Fruit fly (Drosophila melanogaster) whole organism: ENCODE data around the gene CG14573.
A peak's percentile ranks its signal among the peaks of the same experiment; 100 is the strongest.

Experiments
- CG8478 ChIP-seq: fragments of >200 bp; optimal IDR thresholded peaks from 2 replicates; lab custom pipeline; 2018; ENCODE audit warnings: inconsistent platforms
- Dll ChIP-seq: fragments of >200 bp; optimal IDR thresholded peaks from 2 replicates; lab custom pipeline; 2017
- EcR ChIP-seq, 2 experiments: fragments of >200 bp; optimal IDR thresholded peaks; 2 replicates each; lab custom pipeline; 2017; ENCODE audit warnings: missing biosample characterization in 2 of 2, missing genetic modification characterization in 2 of 2, missing genetic modification reagents in 2 of 2
- pan ChIP-seq: fragments of >200 bp; optimal IDR thresholded peaks from 2 replicates; lab custom pipeline; 2017
- psq ChIP-seq: fragments of >200 bp; optimal IDR thresholded peaks from 2 replicates; lab custom pipeline; 2017
- usp ChIP-seq: fragments of >200 bp; optimal IDR thresholded peaks from 2 replicates; lab custom pipeline; 2017; ENCODE audit warnings: missing biosample characterization, missing genetic modification characterization, mixed read lengths

CG14573 gene

DNA sequence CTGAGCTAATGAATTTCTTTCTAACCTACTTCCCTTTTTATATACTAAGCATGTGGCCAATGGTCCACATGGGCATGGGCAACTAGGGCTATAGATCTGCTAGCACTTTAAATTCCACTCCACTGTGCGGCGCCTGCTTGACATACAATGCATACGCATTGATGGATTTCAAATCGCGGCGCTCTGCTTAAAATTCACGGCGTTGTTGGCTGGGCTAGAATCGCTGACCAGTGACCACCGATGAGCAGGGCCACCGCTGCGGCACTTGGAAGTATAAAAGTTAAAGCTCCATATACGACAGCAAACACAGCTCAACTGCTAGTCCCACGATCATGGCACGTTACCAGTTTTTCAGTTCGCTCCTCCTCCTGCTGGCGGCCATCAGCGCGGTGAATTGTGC is at the start of gene CG14573:
CG14573 (plus strand) TSS at position 301 of the 400 bp plus-strand sequence.
- TF ChIP-seq usp (GFP tag; lab: Kevin White, UChicago) = no peak
- no peak for TF ChIP-seq EcR (GFP tag; optimal IDR thresholded peaks at IDR 0.05; lab: Kevin White, UChicago)
- TF ChIP-seq CG8478 (lab: Kevin White, UChicago) = no peak
- no peak for TF ChIP-seq Dll (lab: Kevin White, UChicago)
- no peak for TF ChIP-seq psq
- TF ChIP-seq pan (lab: Kevin White, UChicago) = no peak

DNA sequence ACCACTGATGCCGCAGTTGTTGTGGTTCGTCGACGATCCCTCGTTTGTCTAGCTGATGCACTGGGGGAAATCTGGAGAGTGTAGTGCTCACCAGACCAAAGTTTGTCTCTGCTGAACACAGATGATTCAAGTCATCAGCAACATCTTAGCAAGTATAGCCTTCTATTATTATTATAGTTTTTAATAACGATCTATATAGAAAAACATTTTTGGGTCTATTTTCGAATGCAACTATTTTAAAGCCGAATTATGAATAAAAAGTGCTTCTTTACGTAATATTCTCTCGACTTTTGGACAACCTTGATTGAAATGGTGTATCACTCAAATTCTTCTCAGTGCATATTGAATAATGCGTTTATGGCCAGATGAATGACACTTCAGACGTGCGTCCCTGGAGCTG is 48.1 kb upstream of the CG14573 start:
- TF ChIP-seq Dll (lab: Kevin White, UChicago) (no peak), pan (lab: Kevin White, UChicago) (no peak)

DNA sequence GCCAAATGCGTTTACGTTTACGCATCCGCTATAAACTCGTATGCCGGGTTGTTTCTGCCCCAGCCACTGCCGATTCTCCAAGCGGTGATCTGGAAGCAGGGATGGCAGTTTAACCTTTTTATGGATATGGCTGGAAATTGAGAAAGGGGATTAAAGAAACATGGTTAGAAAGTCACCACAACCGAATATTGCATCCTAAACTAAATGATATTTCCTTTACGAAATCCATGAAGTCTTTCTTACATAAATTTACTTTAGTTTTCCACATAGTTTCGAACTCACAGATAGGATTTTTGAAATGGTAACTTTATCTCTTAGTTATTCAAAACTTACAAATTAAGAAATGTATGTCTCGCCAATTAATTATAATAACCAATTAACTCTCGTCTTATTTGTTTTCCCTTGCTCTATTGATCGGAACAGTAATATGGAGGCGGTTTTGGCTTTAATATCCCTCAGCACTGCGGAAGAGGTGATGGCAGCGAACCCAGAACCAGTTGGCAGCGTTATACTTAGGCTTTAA is 45.2 kb upstream of the CG14573 start:
- no peak for TF ChIP-seq pan (lab: Kevin White, UChicago)
- TF ChIP-seq Dll (lab: Kevin White, UChicago) = no peak
- no peak for TF ChIP-seq EcR (GFP tag; optimal IDR thresholded peaks at IDR 0.05; lab: Kevin White, UChicago)
- no peak for TF ChIP-seq psq
- TF ChIP-seq CG8478 (lab: Kevin White, UChicago) = no peak
- TF ChIP-seq usp (GFP tag; lab: Kevin White, UChicago) = no peak

DNA sequence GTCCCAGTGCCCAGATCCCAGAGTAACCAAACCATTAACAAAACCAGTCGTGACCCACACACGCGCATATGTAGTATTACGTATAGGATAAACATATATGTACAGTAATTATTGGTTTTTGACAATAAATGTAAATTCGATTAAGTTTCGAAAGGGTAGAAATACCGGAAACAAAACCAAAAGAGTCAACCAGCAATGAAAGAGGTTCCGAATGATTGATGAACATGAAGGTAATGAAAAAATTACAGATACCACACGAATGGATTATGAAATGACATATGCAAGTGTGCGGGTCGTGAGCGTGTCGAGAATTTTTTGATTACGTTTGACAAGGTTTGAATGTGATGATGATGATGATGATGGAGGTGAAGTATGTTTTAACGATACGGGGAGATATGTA is 39.3 kb upstream of the CG14573 start:
- TF ChIP-seq Dll (lab: Kevin White, UChicago) = no peak
- no peak for TF ChIP-seq usp (GFP tag; lab: Kevin White, UChicago)
- TF ChIP-seq CG8478 (lab: Kevin White, UChicago) = no peak
- TF ChIP-seq psq = no peak
- no peak for TF ChIP-seq EcR (GFP tag; optimal IDR thresholded peaks at IDR 0.05; lab: Kevin White, UChicago)
- no peak for TF ChIP-seq pan (lab: Kevin White, UChicago)

DNA sequence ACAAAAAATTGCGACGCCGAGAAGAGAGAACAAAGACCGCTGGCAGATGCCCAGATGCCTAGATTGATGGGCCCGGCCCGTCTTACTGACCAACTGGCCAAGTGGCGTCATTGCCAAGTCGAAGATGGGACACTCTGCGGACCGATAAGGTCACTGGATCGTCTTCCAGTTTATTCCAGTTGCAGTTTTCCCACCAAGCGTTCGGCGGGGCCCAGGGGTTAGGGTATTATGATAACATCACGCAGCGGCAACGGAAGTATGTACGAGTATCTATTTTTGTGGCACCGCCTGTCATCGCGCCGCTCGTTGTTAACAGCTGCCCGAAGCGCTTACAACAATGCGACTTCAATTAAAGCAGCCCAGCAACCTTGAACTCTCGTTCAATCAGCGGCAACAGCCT is 33.8 kb upstream of the CG14573 start:
- TF ChIP-seq EcR (GFP tag; optimal IDR thresholded peaks at IDR 0.05; lab: Kevin White, UChicago) (no peak), pan (lab: Kevin White, UChicago) (no peak)

DNA sequence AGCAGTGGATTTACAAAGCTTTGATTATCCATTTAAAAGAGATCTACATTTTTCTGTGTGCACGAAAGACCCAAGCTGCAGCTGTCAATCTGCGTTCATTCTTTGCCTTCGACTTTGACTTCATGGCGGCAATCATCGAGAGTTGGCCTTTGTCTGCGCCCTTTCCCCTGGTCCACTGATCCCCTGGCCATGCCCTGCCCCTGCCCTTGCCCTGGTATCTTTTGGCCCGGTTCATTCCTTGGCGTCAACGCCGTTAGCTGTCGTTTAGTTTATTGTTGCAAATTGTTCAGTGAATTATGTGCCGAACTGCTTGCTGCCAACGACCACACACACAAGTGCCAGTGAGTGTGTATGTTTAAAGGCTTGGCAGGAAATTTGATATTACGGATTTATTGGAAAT is 33.0 kb upstream of the CG14573 start:
- TF ChIP-seq usp (GFP tag; lab: Kevin White, UChicago) = no peak

DNA sequence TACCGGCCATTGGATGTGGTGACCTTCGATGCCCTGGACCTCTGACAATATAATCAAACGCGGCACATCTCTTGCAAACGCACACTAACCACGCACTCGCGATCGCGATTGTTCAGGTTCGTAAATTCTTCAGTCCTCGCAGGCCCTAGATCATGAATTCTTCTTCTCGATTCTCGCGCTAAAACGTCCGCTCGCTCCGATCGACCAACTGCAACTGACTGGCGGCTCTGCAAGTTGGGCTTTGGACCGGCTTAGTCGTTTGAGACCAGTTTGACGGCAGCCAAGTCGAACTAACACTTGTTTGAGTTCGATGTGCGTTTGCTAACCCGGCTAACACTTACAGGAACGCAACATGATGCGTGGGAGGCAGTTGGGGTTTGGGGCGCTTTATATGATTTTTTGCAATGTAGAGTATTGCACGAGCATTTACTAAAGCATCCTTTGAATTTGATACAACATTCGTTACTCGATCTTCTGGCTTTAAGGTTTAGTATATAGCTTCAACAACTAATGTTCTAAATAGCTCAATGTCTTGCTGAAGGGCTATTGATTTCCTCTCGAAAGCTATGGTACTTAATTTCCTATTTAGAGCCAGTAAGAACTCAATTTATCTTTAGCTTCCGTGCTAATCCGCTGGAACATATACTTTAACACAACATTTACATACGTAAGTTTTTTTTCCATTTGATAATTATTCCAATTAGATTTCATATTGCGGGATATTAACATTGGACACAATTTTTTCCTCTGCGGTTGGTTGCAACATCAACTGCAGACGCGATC is 27.6 kb upstream of the CG14573 start, which contains the start of gene CG32447:
CG32447 (minus strand) TSS at position 222 of the 783 bp plus-strand sequence.
- no peak for TF ChIP-seq psq
- no peak for TF ChIP-seq usp (GFP tag; lab: Kevin White, UChicago)
- TF ChIP-seq EcR (GFP tag; optimal IDR thresholded peaks at IDR 0.05; lab: Kevin White, UChicago) = no peak
- TF ChIP-seq Dll (lab: Kevin White, UChicago) = no peak
- no peak for TF ChIP-seq CG8478 (lab: Kevin White, UChicago)
- no peak for TF ChIP-seq pan (lab: Kevin White, UChicago)

DNA sequence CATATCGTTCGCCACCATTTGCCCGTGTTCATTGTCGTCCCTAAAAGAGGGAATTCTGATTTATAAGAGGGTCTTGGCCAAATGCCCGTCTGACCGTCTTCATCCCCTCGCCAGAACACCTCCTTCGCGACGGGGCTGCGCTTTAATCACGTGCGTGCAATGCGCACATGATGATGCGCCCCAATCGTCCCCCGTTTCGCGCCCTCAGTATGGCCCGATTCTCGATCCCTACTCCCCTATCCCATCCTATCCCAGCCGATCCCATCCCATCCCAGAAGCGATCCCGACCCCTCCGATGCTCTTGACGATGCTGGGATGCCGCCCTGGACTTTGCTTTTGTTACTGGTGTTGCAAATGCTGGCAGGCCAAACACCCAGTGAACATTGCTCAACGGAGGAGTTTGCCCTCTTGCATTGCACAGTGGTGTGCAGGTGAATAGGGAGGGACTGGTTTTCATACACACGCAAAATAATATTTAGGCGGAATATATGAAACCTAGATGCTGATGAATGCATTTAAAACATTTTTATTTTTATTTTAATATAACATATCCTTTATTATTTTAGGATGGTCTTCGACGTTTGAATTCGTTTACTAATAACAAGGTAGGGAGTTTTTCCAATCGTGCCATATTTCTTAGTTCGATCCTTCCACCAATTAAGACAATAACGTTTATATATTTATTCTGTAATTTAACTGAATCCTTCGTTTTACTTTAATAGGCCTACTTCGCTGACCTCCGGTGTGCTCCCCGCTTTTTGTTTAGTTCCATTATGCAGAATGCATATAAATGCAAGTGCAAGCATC is 23.9 kb upstream of the CG14573 start:
- TF ChIP-seq pan (lab: Kevin White, UChicago) (no peak), usp (GFP tag; lab: Kevin White, UChicago) (no peak), CG8478 (lab: Kevin White, UChicago) (no peak), EcR (GFP tag; optimal IDR thresholded peaks at IDR 0.05; lab: Kevin White, UChicago) (peak in 1 of 2 experiments; percentile 21)

DNA sequence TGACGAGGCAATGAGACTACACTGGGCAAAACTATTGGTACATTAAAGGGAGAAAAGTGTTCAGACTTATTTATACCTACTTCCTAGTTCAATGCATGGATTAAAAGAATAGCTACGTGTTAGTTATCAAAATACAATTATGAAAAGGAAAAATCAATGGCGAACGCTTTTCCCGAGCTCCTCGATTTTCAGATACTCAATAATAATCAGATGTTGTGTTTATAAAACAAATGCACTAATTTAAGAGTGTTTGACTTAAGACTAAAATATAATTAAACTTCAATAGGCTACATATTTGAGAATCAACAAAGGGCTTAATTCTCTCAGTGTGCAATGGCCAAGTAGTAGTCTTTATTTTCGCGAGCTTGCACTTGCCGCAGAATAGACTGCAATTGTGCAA is 17.9 kb upstream of the CG14573 start:
- no peak for TF ChIP-seq CG8478 (lab: Kevin White, UChicago)
- TF ChIP-seq psq = no peak
- no peak for TF ChIP-seq EcR (GFP tag; optimal IDR thresholded peaks at IDR 0.05; lab: Kevin White, UChicago)
- no peak for TF ChIP-seq usp (GFP tag; lab: Kevin White, UChicago)
- TF ChIP-seq Dll (lab: Kevin White, UChicago) = no peak

DNA sequence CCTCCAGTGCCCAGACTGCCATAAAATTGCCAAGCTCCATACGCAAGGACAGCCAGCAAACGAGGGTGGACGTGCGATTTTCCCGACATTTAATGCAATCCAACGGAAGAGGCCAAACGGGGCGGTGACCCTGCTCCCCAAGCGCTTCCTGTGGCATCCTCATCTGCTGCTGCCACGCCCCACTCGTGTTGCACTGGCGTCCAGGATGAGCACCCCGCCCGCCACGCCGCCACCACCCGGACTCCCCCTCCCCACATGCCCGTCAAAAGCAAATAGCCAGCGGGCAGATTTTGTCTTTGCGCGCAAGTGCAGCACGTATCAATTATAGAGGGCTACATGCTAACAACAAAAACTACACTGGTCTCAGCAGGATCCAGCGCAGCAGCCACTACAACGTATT is 15.7 kb upstream of the CG14573 start:
- TF ChIP-seq EcR (GFP tag; optimal IDR thresholded peaks at IDR 0.05; lab: Kevin White, UChicago) (no peak), pan (lab: Kevin White, UChicago) (no peak), psq (no peak), Dll (lab: Kevin White, UChicago) (no peak), CG8478 (lab: Kevin White, UChicago) (no peak), usp (GFP tag; lab: Kevin White, UChicago) (no peak)

DNA sequence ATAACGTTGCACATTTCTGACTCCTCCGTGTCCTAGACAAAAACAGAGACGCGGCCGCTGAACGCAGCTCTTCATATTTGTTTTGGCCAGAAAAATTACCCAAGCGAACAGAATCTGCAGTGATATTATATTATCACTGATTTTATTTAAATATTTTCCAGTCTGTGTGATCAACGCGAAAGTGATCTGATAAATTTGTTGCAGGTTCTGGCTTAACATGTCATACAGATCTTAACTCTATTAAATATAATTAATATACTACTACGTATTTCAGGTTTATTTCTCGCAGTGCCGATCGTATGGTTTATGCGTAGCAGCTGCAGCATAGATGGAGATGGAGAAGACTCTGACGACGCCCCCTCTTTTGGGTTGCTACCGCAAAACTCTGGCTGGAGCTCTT is 13.0 kb upstream of the CG14573 start:
- TF ChIP-seq Dll (lab: Kevin White, UChicago) (no peak), pan (lab: Kevin White, UChicago) (no peak), usp (GFP tag; lab: Kevin White, UChicago) (no peak), CG8478 (lab: Kevin White, UChicago) (no peak)
